Worm (Caenorhabditis elegans) whole organism, L3 larva: ENCODE measurements around the gene F49E12.10.

Experiments used
- R02D3.7 ChIP-seq: fragments of 150-350 bp; optimal IDR thresholded peaks from 2 replicates; lab custom pipeline; 2014; ENCODE audit warnings: missing biosample characterization, missing genetic modification characterization
- aly-2 ChIP-seq: fragments of 150-350 bp; optimal IDR thresholded peaks from 2 replicates; lab custom pipeline; 2014; ENCODE audit warnings: missing biosample characterization, missing genetic modification characterization
- ceh-16 ChIP-seq: sonication (generic microtip); optimal IDR thresholded peaks from 2 replicates; lab custom pipeline; 2017; ENCODE audit warnings: missing biosample characterization, missing genetic modification characterization
- ceh-28 ChIP-seq: fragments of 150-350 bp; optimal IDR thresholded peaks from 2 replicates; lab custom pipeline; 2014; ENCODE audit warnings: missing biosample characterization, missing genetic modification reagents, missing genetic modification characterization
- ceh-82 ChIP-seq: fragments of 150-350 bp; optimal IDR thresholded peaks from 2 replicates; lab custom pipeline; 2014; ENCODE audit warnings: missing biosample characterization, missing genetic modification characterization
- elt-1 ChIP-seq: fragments of 150-350 bp; optimal IDR thresholded peaks from 2 replicates; lab custom pipeline; 2014; ENCODE audit warnings: missing biosample characterization, missing genetic modification characterization
- elt-2 ChIP-seq: sonication (generic microtip); optimal IDR thresholded peaks from 2 replicates; lab custom pipeline; 2016; ENCODE audit warnings: missing genetic modification reagents, mild to moderate bottlenecking, missing genetic modification characterization, missing compliant biosample characterization
- fos-1 ChIP-seq: fragments of 150-350 bp; optimal IDR thresholded peaks from 2 replicates; lab custom pipeline; 2014; ENCODE audit warnings: missing biosample characterization, missing genetic modification characterization
- hmg-11 ChIP-seq: sonication (generic microtip); optimal IDR thresholded peaks from 2 replicates; lab custom pipeline; 2016; ENCODE audit warnings: missing genetic modification characterization, missing compliant biosample characterization
- jun-1 ChIP-seq: fragments of 150-350 bp; optimal IDR thresholded peaks from 2 replicates; lab custom pipeline; 2014; ENCODE audit warnings: missing biosample characterization, missing genetic modification reagents, missing genetic modification characterization
- lin-15B ChIP-seq: fragments of 150-350 bp; optimal IDR thresholded peaks from 2 replicates; lab custom pipeline; 2014; ENCODE audit warnings: missing biosample characterization, missing genetic modification characterization
- lin-39 ChIP-seq: fragments of 150-350 bp; optimal IDR thresholded peaks from 2 replicates; lab custom pipeline; 2018; ENCODE audit warnings: missing biosample characterization, missing genetic modification reagents, missing genetic modification characterization
- lsy-12 ChIP-seq: sonication (generic microtip); optimal IDR thresholded peaks from 2 replicates; lab custom pipeline; 2016; ENCODE audit warnings: mild to moderate bottlenecking, missing genetic modification characterization, missing compliant biosample characterization
- mdl-1 ChIP-seq: fragments of 150-350 bp; optimal IDR thresholded peaks from 2 replicates; lab custom pipeline; 2014; ENCODE audit warnings: missing biosample characterization, missing genetic modification characterization
- nhr-11 ChIP-seq: fragments of 150-350 bp; optimal IDR thresholded peaks from 2 replicates; lab custom pipeline; 2014; ENCODE audit warnings: missing biosample characterization, missing genetic modification characterization
- nhr-23 ChIP-seq: fragments of 150-350 bp; optimal IDR thresholded peaks from 2 replicates; lab custom pipeline; 2014; ENCODE audit warnings: missing biosample characterization, missing genetic modification reagents, missing genetic modification characterization
- nhr-237 ChIP-seq: fragments of 150-350 bp; optimal IDR thresholded peaks from 2 replicates; lab custom pipeline; 2014; ENCODE audit warnings: missing biosample characterization, missing genetic modification characterization
- nhr-25 ChIP-seq: sonication (generic microtip); optimal IDR thresholded peaks from 2 replicates; lab custom pipeline; 2017; ENCODE audit warnings: missing biosample characterization, missing genetic modification characterization
- nhr-28 ChIP-seq: fragments of 150-350 bp; optimal IDR thresholded peaks from 2 replicates; lab custom pipeline; 2014; ENCODE audit warnings: missing biosample characterization, missing genetic modification characterization
- nhr-43 ChIP-seq: sonication (generic microtip); optimal IDR thresholded peaks from 2 replicates; lab custom pipeline; 2016; ENCODE audit warnings: mild to moderate bottlenecking, missing genetic modification characterization, missing compliant biosample characterization; ENCODE audit not compliant: poor library complexity, severe bottlenecking
- nhr-67 ChIP-seq: fragments of 150-350 bp; optimal IDR thresholded peaks from 2 replicates; lab custom pipeline; 2014; ENCODE audit warnings: missing biosample characterization, missing genetic modification characterization
- nhr-76 ChIP-seq: fragments of 150-350 bp; sonication (generic microtip); optimal IDR thresholded peaks from 5 replicates; lab custom pipeline; 2014; ENCODE audit warnings: missing biosample characterization, missing genetic modification characterization
- pha-4 ChIP-seq: fragments of 150-350 bp; optimal IDR thresholded peaks from 2 replicates; lab custom pipeline; 2014; ENCODE audit warnings: missing biosample characterization, missing genetic modification reagents, missing genetic modification characterization
- pqm-1 ChIP-seq: fragments of 150-350 bp; optimal IDR thresholded peaks from 2 replicates; lab custom pipeline; 2017; ENCODE audit warnings: missing biosample characterization, missing genetic modification characterization, inconsistent platforms
- sea-2 ChIP-seq: fragments of 150-350 bp; sonication (generic microtip); optimal IDR thresholded peaks from 4 replicates; lab custom pipeline; 2014; ENCODE audit warnings: missing biosample characterization, missing genetic modification reagents, missing genetic modification characterization
- skn-1 ChIP-seq: fragments of 150-350 bp; optimal IDR thresholded peaks from 2 replicates; lab custom pipeline; 2014; ENCODE audit warnings: missing biosample characterization, missing genetic modification characterization
- snpc-4 ChIP-seq: fragments of 150-350 bp; optimal IDR thresholded peaks from 2 replicates; lab custom pipeline; 2014; ENCODE audit warnings: missing biosample characterization, missing genetic modification characterization
- tbx-2 ChIP-seq: sonication (generic microtip); optimal IDR thresholded peaks from 2 replicates; lab custom pipeline; 2016; ENCODE audit warnings: mild to moderate bottlenecking, missing genetic modification characterization, missing compliant biosample characterization
- unc-39 ChIP-seq: sonication (generic microtip); optimal IDR thresholded peaks from 4 replicates; lab custom pipeline; 2017; ENCODE audit warnings: missing biosample characterization, missing genetic modification characterization
- unc-62 ChIP-seq: fragments of 150-350 bp; sonication (generic microtip); optimal IDR thresholded peaks from 4 replicates; lab custom pipeline; 2014; ENCODE audit warnings: missing biosample characterization, missing genetic modification reagents, missing genetic modification characterization
- zag-1 ChIP-seq: fragments of 150-350 bp; optimal IDR thresholded peaks from 2 replicates; lab custom pipeline; 2014; ENCODE audit warnings: missing biosample characterization, missing genetic modification characterization
- ztf-11 ChIP-seq: fragments of 150-350 bp; optimal IDR thresholded peaks from 2 replicates; lab custom pipeline; 2014; ENCODE audit warnings: missing biosample characterization, missing genetic modification characterization
- ztf-4 ChIP-seq: fragments of 150-350 bp; optimal IDR thresholded peaks from 2 replicates; lab custom pipeline; 2014; ENCODE audit warnings: missing biosample characterization, missing genetic modification characterization

Gene F49E12.10

DNA sequence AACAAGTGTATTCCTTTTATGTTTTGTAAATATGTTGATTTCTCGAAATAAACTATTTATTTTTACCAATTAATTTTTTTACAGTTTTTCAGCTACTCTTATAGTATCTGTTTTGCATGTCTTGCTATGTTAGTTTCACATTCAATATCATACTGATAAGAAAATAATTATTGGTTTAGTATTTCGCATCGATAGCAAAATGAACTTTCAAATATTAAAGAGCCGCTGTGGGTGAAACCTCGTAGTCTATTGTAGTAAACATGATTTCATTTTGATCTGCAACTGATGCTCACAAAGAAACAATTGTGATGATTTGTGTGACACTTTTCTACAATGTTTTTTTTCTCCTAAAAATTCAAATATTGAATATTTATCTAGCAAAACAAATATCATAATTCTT, 1.4 kb downstream of the F49E12.10 start:
- TF ChIP-seq elt-2 (tag; lab: Kevin White, UChicago) (peak; percentile 49), pqm-1 (tag; lab: Kevin White, UChicago) (peak; percentile 73), nhr-67 (tag; lab: Kevin White, UChicago) (no peak), ztf-11 (tag; lab: Kevin White, UChicago) (no peak), ceh-28 (no peak), nhr-76 (tag; lab: Kevin White, UChicago) (no peak), mdl-1 (tag; lab: Kevin White, UChicago) (no peak), R02D3.7 (tag; lab: Kevin White, UChicago) (no peak), lsy-12 (tag; lab: Kevin White, UChicago) (no peak), zag-1 (tag; lab: Kevin White, UChicago) (no peak), lin-39 (tag; lab: Kevin White, UChicago) (no peak), tbx-2 (tag; lab: Kevin White, UChicago) (no peak), sea-2 (no peak), pha-4 (no peak), snpc-4 (tag; lab: Kevin White, UChicago) (no peak), unc-39 (no peak), nhr-25 (tag; lab: Kevin White, UChicago) (no peak)

- TF ChIP-seq fos-1 (tag; lab: Kevin White, UChicago) (no peak), tbx-2 (tag; lab: Kevin White, UChicago) (no peak), nhr-23 (no peak)
Measured at ce11 chrII:8394205-8394604, 3.4 kb downstream of the F49E12.10 start, which contains the start of gene F49E12.8. Gene F49E12.8 (minus strand): TSS chrII:8394305.

- TF ChIP-seq nhr-25 (tag; lab: Kevin White, UChicago) (no peak), nhr-28 (tag; lab: Kevin White, UChicago) (no peak), nhr-23 (no peak), tbx-2 (tag; lab: Kevin White, UChicago) (no peak), unc-62 (GFP tag; lab: Kevin White, UChicago) (no peak), lsy-12 (tag; lab: Kevin White, UChicago) (no peak), ceh-82 (tag; lab: Kevin White, UChicago) (no peak), aly-2 (tag; lab: Kevin White, UChicago) (no peak), pqm-1 (tag; lab: Kevin White, UChicago) (no peak), mdl-1 (tag; lab: Kevin White, UChicago) (no peak), lin-15B (tag; lab: Kevin White, UChicago) (no peak)
- TF ChIP-seq, all 47 proteins: peak for 0
Measured at ce11 chrII:8396041-8396440, 5.2 kb downstream of the F49E12.10 start, which contains the start of gene F49E12.7. Gene F49E12.7 (minus strand): TSS chrII:8396141.

- no peak for TF ChIP-seq nhr-237 (tag; lab: Kevin White, UChicago)
- no peak for TF ChIP-seq elt-1 (tag; lab: Kevin White, UChicago)
- no peak for TF ChIP-seq nhr-11 (tag; lab: Kevin White, UChicago)
- no peak for TF ChIP-seq zag-1 (tag; lab: Kevin White, UChicago)
- TF ChIP-seq R02D3.7 (tag; lab: Kevin White, UChicago) = no peak
- no peak for TF ChIP-seq lsy-12 (tag; lab: Kevin White, UChicago)
- no peak for TF ChIP-seq ceh-16 (tag; lab: Kevin White, UChicago)
- TF ChIP-seq hmg-11 = no peak
- no peak for TF ChIP-seq unc-39
- no peak for TF ChIP-seq ztf-4 (tag; lab: Kevin White, UChicago)
- no peak for TF ChIP-seq lin-39 (tag; lab: Kevin White, UChicago)
- no peak for TF ChIP-seq skn-1 (tag; lab: Kevin White, UChicago)
- no peak for TF ChIP-seq nhr-43
- no peak for TF ChIP-seq aly-2 (tag; lab: Kevin White, UChicago)
- no peak for TF ChIP-seq ztf-11 (tag; lab: Kevin White, UChicago)
Measured at ce11 chrII:8399064-8399463, 8.2 kb downstream of the F49E12.10 start, which contains the start of gene dod-23. Gene dod-23 (minus strand): TSS chrII:8399164.

DNA sequence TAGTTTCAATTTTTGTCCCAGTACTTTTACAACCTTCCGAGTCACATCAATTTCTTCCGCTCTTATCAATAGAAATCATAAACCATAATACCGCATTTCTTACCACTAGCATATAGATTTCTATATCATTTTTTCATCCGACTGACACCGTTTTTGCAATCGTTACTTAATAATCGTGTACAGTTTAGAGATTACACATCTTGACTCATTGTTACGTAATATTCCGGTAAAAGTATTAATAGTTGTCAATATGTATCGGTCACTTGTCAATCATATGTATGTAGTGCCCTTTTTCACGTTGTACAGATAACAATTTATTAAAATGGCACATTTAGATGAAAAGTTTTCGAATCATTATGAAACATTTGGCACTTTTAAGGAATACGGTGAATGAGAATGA, 9.1 kb downstream of the F49E12.10 start:
- peak; percentile 61 for TF ChIP-seq elt-2 (tag; lab: Kevin White, UChicago)
- TF ChIP-seq pqm-1 (tag; lab: Kevin White, UChicago) = peak; percentile 44
- TF ChIP-seq zag-1 (tag; lab: Kevin White, UChicago) = no peak
- TF ChIP-seq jun-1 (tag; lab: Kevin White, UChicago) = peak; percentile 33
